Worm (Caenorhabditis elegans): ENCODE results near the gene gpx-2.

gpx-2 gene

ce11 chrII:14822419-14822818 lies 44.1 kb upstream of the gpx-2 start (continued):
- TF ChIP-seq jun-1 (tag; optimal IDR thresholded peaks at IDR 0.05), result peak; percentile 53
- TF ChIP-seq elt-3 (tag; optimal IDR thresholded peaks at IDR 0.05), result no peak
- no peak for TF ChIP-seq nhr-28 (tag; optimal IDR thresholded peaks at IDR 0.05)
- TF ChIP-seq nhr-76 (tag; optimal IDR thresholded peaks at IDR 0.05), result no peak
- peak; percentile 35 for TF ChIP-seq lsy-12 (tag; optimal IDR thresholded peaks at IDR 0.05)
- peak; percentile 71 for TF ChIP-seq elt-1 (tag; optimal IDR thresholded peaks at IDR 0.05)
- TF ChIP-seq ama-1 (optimal IDR thresholded peaks at IDR 0.05), result no peak
- peak; percentile 56 for TF ChIP-seq skn-1 (tag; optimal IDR thresholded peaks at IDR 0.05)

- TF ChIP-seq pha-4 (tag; optimal IDR thresholded peaks at IDR 0.05) (no peak), tbx-2 (tag; optimal IDR thresholded peaks at IDR 0.05) (no peak), nhr-43 (tag; optimal IDR thresholded peaks at IDR 0.05; ENCODE audit: poor library complexity, severe bottlenecking) (peak; percentile 75), ztf-11 (tag; optimal IDR thresholded peaks at IDR 0.05) (no peak), ceh-28 (tag; optimal IDR thresholded peaks at IDR 0.05) (no peak), ceh-16 (tag; optimal IDR thresholded peaks at IDR 0.05) (no peak), fos-1 (tag; optimal IDR thresholded peaks at IDR 0.05) (no peak), fkh-10 (GFP tag; optimal IDR thresholded peaks at IDR 0.05) (no peak), ztf-4 (tag; optimal IDR thresholded peaks at IDR 0.05) (no peak), nfya-1 (tag; optimal IDR thresholded peaks at IDR 0.05; ENCODE audit: insufficient read depth) (peak; percentile 23), nhr-11 (tag; optimal IDR thresholded peaks at IDR 0.05) (no peak), sea-2 (GFP tag; optimal IDR thresholded peaks at IDR 0.05) (no peak)
Observed at ce11 chrII:14825413-14825812, 41.2 kb upstream of the gpx-2 start.

- no peak for TF ChIP-seq tbx-2 (tag; optimal IDR thresholded peaks at IDR 0.05)
- no peak for TF ChIP-seq skn-1 (tag; optimal IDR thresholded peaks at IDR 0.05)
- TF ChIP-seq elt-2 (tag; optimal IDR thresholded peaks at IDR 0.05), result no peak
- no peak for TF ChIP-seq daf-12 (tag; optimal IDR thresholded peaks at IDR 0.05)
- no peak for TF ChIP-seq nhr-12 (tag; optimal IDR thresholded peaks at IDR 0.05)
- TF ChIP-seq pqm-1 (tag; optimal IDR thresholded peaks at IDR 0.05), result no peak
- no peak for TF ChIP-seq nhr-23 (tag; optimal IDR thresholded peaks at IDR 0.05)
- no peak for TF ChIP-seq nhr-43 (tag; optimal IDR thresholded peaks at IDR 0.05; ENCODE audit: poor library complexity, severe bottlenecking)
- no peak for TF ChIP-seq unc-62 (GFP tag; optimal IDR thresholded peaks at IDR 0.05)
- no peak for TF ChIP-seq ceh-28 (tag; optimal IDR thresholded peaks at IDR 0.05)
- TF ChIP-seq mdl-1 (tag; optimal IDR thresholded peaks at IDR 0.05), result no peak
- no peak for TF ChIP-seq ceh-82 (tag; optimal IDR thresholded peaks at IDR 0.05)
- no peak for TF ChIP-seq aly-2 (tag; optimal IDR thresholded peaks at IDR 0.05)
- TF ChIP-seq nfya-1 (tag; optimal IDR thresholded peaks at IDR 0.05; ENCODE audit: insufficient read depth), result no peak
Observed at ce11 chrII:14832055-14832454, 34.5 kb upstream of the gpx-2 start.

ce11 chrII:14838596-14839215 lies 27.9 kb upstream of the gpx-2 start:
- TF ChIP-seq nhr-23 (tag; optimal IDR thresholded peaks at IDR 0.05) (peak; percentile 67), nhr-43 (tag; optimal IDR thresholded peaks at IDR 0.05; ENCODE audit: poor library complexity, severe bottlenecking) (peak; percentile 57), hmg-11 (tag; optimal IDR thresholded peaks at IDR 0.05) (no peak), unc-62 (GFP tag; optimal IDR thresholded peaks at IDR 0.05) (no peak), elt-3 (tag; optimal IDR thresholded peaks at IDR 0.05) (peak in 1 of 3 experiments; percentile 29), elt-2 (tag; optimal IDR thresholded peaks at IDR 0.05) (peak; percentile 3), ceh-28 (tag; optimal IDR thresholded peaks at IDR 0.05) (peak; percentile 7), nhr-76 (tag; optimal IDR thresholded peaks at IDR 0.05) (peak; percentile 38)

- TF ChIP-seq nhr-43 (tag; optimal IDR thresholded peaks at IDR 0.05; ENCODE audit: poor library complexity, severe bottlenecking) (peak; percentile 54), daf-12 (tag; optimal IDR thresholded peaks at IDR 0.05) (no peak)
Observed at ce11 chrII:14841253-14841652, 25.3 kb upstream of the gpx-2 start.

ce11 chrII:14843016-14843415 lies 23.6 kb upstream of the gpx-2 start, which contains the start of gene cdh-7:
cdh-7 (plus strand) TSS chrII:14843229.
- TF ChIP-seq mdl-1 (tag; optimal IDR thresholded peaks at IDR 0.05) (no peak), nhr-23 (tag; optimal IDR thresholded peaks at IDR 0.05) (peak; percentile 18), skn-1 (tag; optimal IDR thresholded peaks at IDR 0.05) (no peak)

Measured in whole organism, L3 larva.